Worm (Caenorhabditis elegans) whole organism, mixed stage, embryonic: ENCODE measurements around the gene nlp-27.

ENCODE experiments used
- M03D4.4 ChIP-seq: sonication (generic microtip); optimal IDR thresholded peaks from 2 replicates; lab custom pipeline; 2017; ENCODE audit warnings: mild to moderate bottlenecking, missing genetic modification characterization, missing compliant biosample characterization
- bed-3 ChIP-seq: fragments of 200-800 bp; sonication (Bioruptor generic); optimal IDR thresholded peaks from 3 replicates; lab custom pipeline; 2018; ENCODE audit warnings: mild to moderate bottlenecking, missing genetic modification characterization, moderate library complexity, missing compliant biosample characterization
- blmp-1 ChIP-seq: fragments of 150-350 bp; optimal IDR thresholded peaks from 2 replicates; lab custom pipeline; 2014; ENCODE audit warnings: missing biosample characterization, missing genetic modification characterization
- ceh-39 ChIP-seq: fragments of 150-350 bp; optimal IDR thresholded peaks from 2 replicates; lab custom pipeline; 2014; ENCODE audit warnings: missing biosample characterization, missing genetic modification characterization
- ceh-43 ChIP-seq: fragments of 200-800 bp; sonication (Bioruptor generic); optimal IDR thresholded peaks from 2 replicates; lab custom pipeline; 2018; ENCODE audit warnings: mild to moderate bottlenecking, missing genetic modification characterization, moderate library complexity, missing compliant biosample characterization
- ceh-83 ChIP-seq: fragments of 200-800 bp; sonication (Bioruptor generic); optimal IDR thresholded peaks from 2 replicates; lab custom pipeline; 2018; ENCODE audit warnings: mild to moderate bottlenecking, missing genetic modification characterization, missing compliant biosample characterization
- ces-1 ChIP-seq: fragments of 150-350 bp; optimal IDR thresholded peaks from 2 replicates; lab custom pipeline; 2014; ENCODE audit warnings: missing biosample characterization, missing genetic modification reagents, missing genetic modification characterization
- cnd-1 ChIP-seq: fragments of 200-800 bp; sonication (Bioruptor generic); optimal IDR thresholded peaks from 2 replicates; lab custom pipeline; 2018; ENCODE audit warnings: mild to moderate bottlenecking, missing genetic modification characterization, missing compliant biosample characterization
- drap-1 ChIP-seq: fragments of 200-800 bp; sonication (Bioruptor generic); optimal IDR thresholded peaks from 3 replicates; lab custom pipeline; 2018; ENCODE audit warnings: mild to moderate bottlenecking, missing genetic modification characterization, missing compliant biosample characterization
- elt-1 ChIP-seq: sonication (generic microtip); optimal IDR thresholded peaks from 2 replicates; lab custom pipeline; 2017; ENCODE audit warnings: missing genetic modification characterization, mild to moderate bottlenecking, missing compliant biosample characterization, antibody characterized with exemption, moderate library complexity, borderline replicate concordance; ENCODE audit not compliant: insufficient read depth
- flh-1 ChIP-seq: fragments of 200-800 bp; sonication (Bioruptor generic); optimal IDR thresholded peaks from 2 replicates; lab custom pipeline; 2018; ENCODE audit warnings: mild to moderate bottlenecking, missing genetic modification characterization, moderate library complexity, missing compliant biosample characterization
- ham-2 ChIP-seq: fragments of 200-800 bp; sonication (Bioruptor generic); optimal IDR thresholded peaks from 2 replicates; lab custom pipeline; 2018; ENCODE audit warnings: mild to moderate bottlenecking, missing genetic modification characterization, missing compliant biosample characterization
- lin-13 ChIP-seq: fragments of 150-350 bp; optimal IDR thresholded peaks from 2 replicates; lab custom pipeline; 2014; ENCODE audit warnings: missing biosample characterization, missing genetic modification characterization
- lin-32 ChIP-seq: fragments of 200-800 bp; sonication (Bioruptor generic); optimal IDR thresholded peaks from 2 replicates; lab custom pipeline; 2018; ENCODE audit warnings: mild to moderate bottlenecking, missing genetic modification characterization, missing compliant biosample characterization
- lsy-2 ChIP-seq: fragments of 150-350 bp; optimal IDR thresholded peaks from 2 replicates; lab custom pipeline; 2014; ENCODE audit warnings: missing biosample characterization, missing genetic modification characterization
- mab-5 ChIP-seq: fragments of 150-350 bp; optimal IDR thresholded peaks from 2 replicates; lab custom pipeline; 2014; ENCODE audit warnings: missing biosample characterization, missing genetic modification characterization
- mep-1 ChIP-seq: fragments of 150-350 bp; optimal IDR thresholded peaks from 2 replicates; lab custom pipeline; 2017; ENCODE audit warnings: missing biosample characterization, missing genetic modification reagents, missing genetic modification characterization, inconsistent platforms
- nhr-2 ChIP-seq: fragments of 150-350 bp; optimal IDR thresholded peaks from 2 replicates; lab custom pipeline; 2014; ENCODE audit warnings: missing biosample characterization, missing genetic modification characterization
- nhr-237 ChIP-seq: fragments of 150-350 bp; optimal IDR thresholded peaks from 2 replicates; lab custom pipeline; 2014; ENCODE audit warnings: missing biosample characterization, missing genetic modification characterization
- nhr-28 ChIP-seq: fragments of 150-350 bp; optimal IDR thresholded peaks from 2 replicates; lab custom pipeline; 2014; ENCODE audit warnings: missing biosample characterization, missing genetic modification characterization
- nhr-76 ChIP-seq: sonication (generic microtip); optimal IDR thresholded peaks from 2 replicates; lab custom pipeline; 2017; ENCODE audit warnings: missing biosample characterization, missing genetic modification characterization
- pha-4 ChIP-seq: fragments of 150-350 bp; optimal IDR thresholded peaks from 2 replicates; lab custom pipeline; 2018; ENCODE audit warnings: missing biosample characterization, missing genetic modification reagents, missing genetic modification characterization
- sem-2 ChIP-seq: fragments of 200-800 bp; sonication (Bioruptor generic); optimal IDR thresholded peaks from 2 replicates; lab custom pipeline; 2018; ENCODE audit warnings: mild to moderate bottlenecking, missing genetic modification characterization, missing compliant biosample characterization
- sptf-1 ChIP-seq: sonication (generic microtip); optimal IDR thresholded peaks from 2 replicates; lab custom pipeline; 2017; ENCODE audit warnings: mild to moderate bottlenecking, missing genetic modification characterization, moderate library complexity, missing compliant biosample characterization
- tbx-8 ChIP-seq: fragments of 200-800 bp; sonication (Bioruptor generic); optimal IDR thresholded peaks from 2 replicates; lab custom pipeline; 2018; ENCODE audit warnings: mild to moderate bottlenecking, missing genetic modification characterization, moderate library complexity, missing compliant biosample characterization
- unc-120 ChIP-seq: sonication (generic microtip); optimal IDR thresholded peaks from 2 replicates; lab custom pipeline; 2017; ENCODE audit warnings: missing genetic modification characterization, missing compliant biosample characterization; ENCODE audit not compliant: poor library complexity, severe bottlenecking
- unc-39 ChIP-seq: fragments of 150-350 bp; optimal IDR thresholded peaks from 2 replicates; lab custom pipeline; 2014; ENCODE audit warnings: missing biosample characterization, missing genetic modification characterization
- unc-62 ChIP-seq: fragments of 150-350 bp; optimal IDR thresholded peaks from 2 replicates; lab custom pipeline; 2014; ENCODE audit warnings: missing biosample characterization, missing genetic modification reagents, missing genetic modification characterization
- zip-8 ChIP-seq: fragments of 150-350 bp; optimal IDR thresholded peaks from 2 replicates; lab custom pipeline; 2014; ENCODE audit warnings: missing biosample characterization, missing genetic modification characterization
- ztf-11 ChIP-seq: fragments of 150-350 bp; optimal IDR thresholded peaks from 2 replicates; lab custom pipeline; 2014; ENCODE audit warnings: missing biosample characterization, missing genetic modification characterization

nlp-27 gene

ce11 chrV:4010170-4010569 is 21.0 kb downstream of the nlp-27 start, which contains the start of gene srh-4:
TSS of gene srh-4 (plus strand) at chrV:4010470.
- TF ChIP-seq ces-1 (no peak), ztf-11 (tag; lab: Kevin White, UChicago) (no peak), mep-1 (tag; lab: Kevin White, UChicago) (no peak), lsy-2 (tag; lab: Kevin White, UChicago) (no peak), ceh-83 (GFP tag; lab: Kevin White, UChicago) (no peak), M03D4.4 (no peak), cnd-1 (tag; lab: Kevin White, UChicago) (no peak), pha-4 (tag; lab: Kevin White, UChicago) (no peak), blmp-1 (tag; lab: Kevin White, UChicago) (no peak)

ce11 chrV:4016780-4017179 is 27.6 kb downstream of the nlp-27 start, which contains the start of gene srw-89:
TSS of gene srw-89 (plus strand) at chrV:4017080.
- TF ChIP-seq elt-1 (tag; lab: Kevin White, UChicago) = no peak
- TF ChIP-seq drap-1 (GFP tag; lab: Kevin White, UChicago) = no peak
- TF ChIP-seq pha-4 (tag; lab: Kevin White, UChicago) = no peak
- no peak for TF ChIP-seq lin-13 (tag; lab: Kevin White, UChicago)
- no peak for TF ChIP-seq sptf-1 (tag; lab: Kevin White, UChicago)
- no peak for TF ChIP-seq ceh-83 (GFP tag; lab: Kevin White, UChicago)

- TF ChIP-seq mab-5 (tag; lab: Kevin White, UChicago) = no peak
- TF ChIP-seq lin-32 = no peak
- TF ChIP-seq tbx-8 (GFP tag; lab: Kevin White, UChicago) = no peak
- no peak for TF ChIP-seq nhr-76 (tag; lab: Kevin White, UChicago)
- no peak for TF ChIP-seq blmp-1 (tag; lab: Kevin White, UChicago)
- no peak for TF ChIP-seq cnd-1 (tag; lab: Kevin White, UChicago)
- no peak for TF ChIP-seq M03D4.4
- TF ChIP-seq nhr-237 (tag; lab: Kevin White, UChicago) = no peak
- no peak for TF ChIP-seq zip-8 (tag; lab: Kevin White, UChicago)
- no peak for TF ChIP-seq unc-39
- TF ChIP-seq unc-62 = no peak
- TF ChIP-seq ham-2 (GFP tag; lab: Kevin White, UChicago) = no peak
- TF ChIP-seq sem-2 (GFP tag; lab: Kevin White, UChicago) = no peak
- TF ChIP-seq, all 35 proteins: peak for 0
Measured at ce11 chrV:4018591-4018990, 29.4 kb downstream of the nlp-27 start.

- TF ChIP-seq M03D4.4 (no peak), ceh-39 (tag; lab: Kevin White, UChicago) (no peak), sem-2 (GFP tag; lab: Kevin White, UChicago) (no peak), ceh-43 (GFP tag; lab: Kevin White, UChicago) (no peak), unc-62 (no peak), zip-8 (tag; lab: Kevin White, UChicago) (peak; percentile 65), tbx-8 (GFP tag; lab: Kevin White, UChicago) (no peak)
Measured at ce11 chrV:4019188-4019587, 30.0 kb downstream of the nlp-27 start, which contains the start of gene K09D9.3. TSS of gene K09D9.3 (plus strand) at chrV:4019488.

ce11 chrV:4021776-4022175 is 32.6 kb downstream of the nlp-27 start, which contains the start of gene K09D9.14:
TSS of gene K09D9.14 (minus strand) at chrV:4021876.
- no peak for TF ChIP-seq flh-1
- TF ChIP-seq ceh-39 (tag; lab: Kevin White, UChicago) = no peak
- no peak for TF ChIP-seq nhr-2 (tag; lab: Kevin White, UChicago)
- TF ChIP-seq lsy-2 (tag; lab: Kevin White, UChicago) = no peak
- TF ChIP-seq M03D4.4 = no peak
- TF ChIP-seq ceh-83 (GFP tag; lab: Kevin White, UChicago) = no peak
- TF ChIP-seq nhr-76 (tag; lab: Kevin White, UChicago) = no peak
- TF ChIP-seq ces-1 = no peak

- TF ChIP-seq unc-39 = no peak
- no peak for TF ChIP-seq nhr-2 (tag; lab: Kevin White, UChicago)
- TF ChIP-seq tbx-8 (GFP tag; lab: Kevin White, UChicago) = no peak
- no peak for TF ChIP-seq nhr-76 (tag; lab: Kevin White, UChicago)
- TF ChIP-seq unc-120 (tag; lab: Kevin White, UChicago) = no peak
- no peak for TF ChIP-seq ztf-11 (tag; lab: Kevin White, UChicago)
- no peak for TF ChIP-seq bed-3 (GFP tag; lab: Kevin White, UChicago)
- TF ChIP-seq nhr-28 (tag; lab: Kevin White, UChicago) = no peak
- no peak for TF ChIP-seq lin-32
- TF ChIP-seq flh-1 = no peak
- no peak for TF ChIP-seq mab-5 (tag; lab: Kevin White, UChicago)
- TF ChIP-seq ham-2 (GFP tag; lab: Kevin White, UChicago) = no peak
- TF ChIP-seq drap-1 (GFP tag; lab: Kevin White, UChicago) = no peak
- TF ChIP-seq ces-1 = no peak
- TF ChIP-seq mep-1 (tag; lab: Kevin White, UChicago) = no peak
- no peak for TF ChIP-seq sptf-1 (tag; lab: Kevin White, UChicago)
- TF ChIP-seq unc-62 = no peak
- TF ChIP-seq cnd-1 (tag; lab: Kevin White, UChicago) = no peak
- no peak for TF ChIP-seq lin-13 (tag; lab: Kevin White, UChicago)
- TF ChIP-seq ceh-83 (GFP tag; lab: Kevin White, UChicago) = no peak
Measured at ce11 chrV:4022309-4022708, 33.1 kb downstream of the nlp-27 start, which contains the start of gene cyp-35A3. TSS of gene cyp-35A3 (plus strand) at chrV:4022609.
